Worm (Caenorhabditis elegans): ENCODE results near the gene F38H12.5.

- no peak for TF ChIP-seq F44E2.7 (GFP tag; IDR thresholded peaks at IDR 0.05)
- no peak for TF ChIP-seq aly-2 (tag; optimal IDR thresholded peaks at IDR 0.05)
- TF ChIP-seq spr-3 (GFP tag; optimal IDR thresholded peaks at IDR 0.05): no peak
These were observed 23.8 kb upstream of the F38H12.5 start for ce11 chrV:4106688-4107087.
